Comparison of ENCODE assay signal across 4 fruit fly cellular contexts in genomic region chr3L:6076429-6076828, dm6.
TF ChIP-seq lines count a peak whose summit lies in the region.

ssp6 (plus strand) TSS chr3L:6076722.

- TF ChIP-seq CTCF in whole organism, embryonic (GFP tag; optimal IDR thresholded peaks at IDR 0.05; lab: Kevin White, UChicago) = no peak

TF ChIP-seq in whole organism, embryonic, 481 proteins besides CTCF, POLR2A, EP300 and RAD21:
- TF ChIP-seq CG2199 (GFP tag; IDR thresholded peaks at IDR 0.05; lab: Robert Waterston, UW) (no peak), ash1 (GFP tag; optimal IDR thresholded peaks at IDR 0.05; lab: Kevin White, UChicago) (no peak), insv (GFP tag; optimal IDR thresholded peaks at IDR 0.05; lab: Kevin White, UChicago) (no peak), Ets97D (GFP tag; optimal IDR thresholded peaks at IDR 0.05; lab: Kevin White, UChicago) (no peak), ewg (GFP tag; optimal IDR thresholded peaks at IDR 0.05; lab: Kevin White, UChicago) (peak; percentile 82), dysf (GFP tag; IDR thresholded peaks at IDR 0.05; lab: Robert Waterston, UW) (no peak), scrt (GFP tag; optimal IDR thresholded peaks at IDR 0.05; lab: Kevin White, UChicago) (peak; percentile 85), CG8089 (GFP tag; optimal IDR thresholded peaks at IDR 0.05; lab: Kevin White, UChicago) (no peak), sob (GFP tag; IDR thresholded peaks at IDR 0.05; lab: Robert Waterston, UW) (0 out of 2 replicates have a peak, but pooled peaks have one; percentile 9), Deaf1 (tag; optimal IDR thresholded peaks at IDR 0.05; lab: Kevin White, UChicago) (peak; percentile 51), chinmo (GFP tag; IDR thresholded peaks at IDR 0.05; lab: Robert Waterston, UW; ENCODE audit: partially characterized antibody) (0 out of 4 replicates have a peak, but pooled peaks have one; percentile 17), kni (GFP tag; optimal IDR thresholded peaks at IDR 0.05; lab: Kevin White, UChicago) (peak; percentile 13), Bteb2 (GFP tag; optimal IDR thresholded peaks at IDR 0.05; lab: Kevin White, UChicago) (no peak), Med (GFP tag; lab: Kevin White, UChicago) (peak; percentile 39), chn (GFP tag; optimal IDR thresholded peaks at IDR 0.05; lab: Kevin White, UChicago) (no peak), abd-A (tag; optimal IDR thresholded peaks at IDR 0.05; lab: Kevin White, UChicago) (peak; percentile 75), Ets65A (GFP tag; lab: Kevin White, UChicago) (peak; percentile 56)

TF ChIP-seq in whole organism, prepupa, 60 proteins besides CTCF, POLR2A, EP300 and RAD21:
- TF ChIP-seq esn (GFP tag; optimal IDR thresholded peaks at IDR 0.05; lab: Kevin White, UChicago) = no peak
- no peak for TF ChIP-seq Eip75B (GFP tag; optimal IDR thresholded peaks at IDR 0.05; lab: Kevin White, UChicago)
- no peak for TF ChIP-seq CG16779 (tag; optimal IDR thresholded peaks at IDR 0.05; lab: Kevin White, UChicago)
- no peak for TF ChIP-seq Met (GFP tag; optimal IDR thresholded peaks at IDR 0.05; lab: Kevin White, UChicago)
- TF ChIP-seq Hr4 (GFP tag; optimal IDR thresholded peaks at IDR 0.05; lab: Kevin White, UChicago) = no peak
- TF ChIP-seq CG11294 (GFP tag; IDR thresholded peaks at IDR 0.05; lab: Robert Waterston, UW) = no peak
- no peak for TF ChIP-seq Sox15 (GFP tag; optimal IDR thresholded peaks at IDR 0.05; lab: Kevin White, UChicago)
- TF ChIP-seq Eip78C (GFP tag; lab: Kevin White, UChicago) = peak; percentile 19
- TF ChIP-seq CG7368 (GFP tag; optimal IDR thresholded peaks at IDR 0.05; lab: Kevin White, UChicago) = no peak
- TF ChIP-seq topi (GFP tag; optimal IDR thresholded peaks at IDR 0.05; lab: Kevin White, UChicago) = no peak
- no peak for TF ChIP-seq CG34406 (GFP tag; optimal IDR thresholded peaks at IDR 0.05; lab: Kevin White, UChicago)
- TF ChIP-seq CG6163 (GFP tag; IDR thresholded peaks at IDR 0.05; lab: Robert Waterston, UW) = no peak
- TF ChIP-seq dsx (GFP tag; optimal IDR thresholded peaks at IDR 0.05; lab: Kevin White, UChicago; ENCODE audit: poor library complexity, severe bottlenecking) = no peak
- peak; percentile 10 for TF ChIP-seq svp (GFP tag; lab: Kevin White, UChicago)
- no peak for TF ChIP-seq Eip93F (GFP tag; optimal IDR thresholded peaks at IDR 0.05; lab: Kevin White, UChicago)
- no peak for TF ChIP-seq CG4318 (GFP tag; optimal IDR thresholded peaks at IDR 0.05; lab: Kevin White, UChicago)

TF ChIP-seq in whole organism, pupa, 21 proteins besides CTCF, POLR2A, EP300 and RAD21:
- peak; percentile 72 for TF ChIP-seq CG13204 (GFP tag; optimal IDR thresholded peaks at IDR 0.05; lab: Kevin White, UChicago)
- TF ChIP-seq CG8159 (tag; optimal IDR thresholded peaks at IDR 0.05; lab: Kevin White, UChicago) = no peak

TF ChIP-seq in whole organism, wandering third instar larva, 38 proteins besides CTCF, POLR2A, EP300 and RAD21:
- no peak for TF ChIP-seq sage (GFP tag; optimal IDR thresholded peaks at IDR 0.05; lab: Kevin White, UChicago)
- TF ChIP-seq Dif (GFP tag; optimal IDR thresholded peaks at IDR 0.05; lab: Kevin White, UChicago; ENCODE audit: partially characterized antibody) = peak; percentile 2
